Comparison of ENCODE assay signal across 3 fruit fly cellular contexts in genomic region chrX:3778135-3778951, dm6.
TF ChIP-seq lines count a peak whose summit lies in the region.

No protein-coding gene starts in this region.

TF ChIP-seq in whole organism, embryonic, 481 proteins besides CTCF, POLR2A, EP300 and RAD21 (continued from another document and continues in another):
- TF ChIP-seq pfk (GFP tag; optimal IDR thresholded peaks at IDR 0.05; lab: Kevin White, UChicago) = no peak
- TF ChIP-seq CG14050 (GFP tag; IDR thresholded peaks at IDR 0.05; lab: Robert Waterston, UW) = no peak
- TF ChIP-seq CG15269 (tag; optimal IDR thresholded peaks at IDR 0.05; lab: Kevin White, UChicago) = no peak
- TF ChIP-seq Dp (GFP tag; optimal IDR thresholded peaks at IDR 0.05; lab: Kevin White, UChicago) = no peak
- no peak for TF ChIP-seq Dad (GFP tag; optimal IDR thresholded peaks at IDR 0.05; lab: Kevin White, UChicago)
- TF ChIP-seq HLH3B (GFP tag; IDR thresholded peaks at IDR 0.05; lab: Robert Waterston, UW) = no peak
- no peak for TF ChIP-seq Myb (GFP tag; optimal IDR thresholded peaks at IDR 0.05; lab: Kevin White, UChicago)
- no peak for TF ChIP-seq Ets97D (GFP tag; optimal IDR thresholded peaks at IDR 0.05; lab: Kevin White, UChicago)
- peak; percentile 62 for TF ChIP-seq lbe (GFP tag; optimal IDR thresholded peaks at IDR 0.05; lab: Kevin White, UChicago)
- TF ChIP-seq CG2120 (GFP tag; optimal IDR thresholded peaks at IDR 0.05; lab: Kevin White, UChicago) = no peak
- peak; percentile 60 for TF ChIP-seq nerfin-1 (tag; optimal IDR thresholded peaks at IDR 0.05; lab: Kevin White, UChicago)
- no peak for TF ChIP-seq dm (GFP tag; optimal IDR thresholded peaks at IDR 0.05; lab: Kevin White, UChicago)
- no peak for TF ChIP-seq Sin3A (optimal IDR thresholded peaks at IDR 0.05; lab: Kevin White, UChicago)
- no peak for TF ChIP-seq Ravus (GFP tag; IDR thresholded peaks at IDR 0.05; lab: Robert Waterston, UW)
- TF ChIP-seq tup (GFP tag; optimal IDR thresholded peaks at IDR 0.05; lab: Kevin White, UChicago) = no peak
- no peak for TF ChIP-seq CG9437 (GFP tag; optimal IDR thresholded peaks at IDR 0.05; lab: Kevin White, UChicago)
- no peak for TF ChIP-seq CkIIα-i1 (GFP tag; IDR thresholded peaks at IDR 0.05; lab: Robert Waterston, UW)
- TF ChIP-seq Adf1 (GFP tag; IDR thresholded peaks at IDR 0.05; lab: Robert Waterston, UW) = peak; percentile 94
- peak; percentile 8 for TF ChIP-seq CG33557 (GFP tag; optimal IDR thresholded peaks at IDR 0.05; lab: Kevin White, UChicago)
- no peak for TF ChIP-seq croc (GFP tag; conservative IDR thresholded peaks at IDR 0.05; lab: Robert Waterston, UW)
- TF ChIP-seq Ptx1 (GFP tag; IDR thresholded peaks at IDR 0.05; lab: Robert Waterston, UW) = no peak
- no peak for TF ChIP-seq prd (optimal IDR thresholded peaks at IDR 0.05; lab: Kevin White, UChicago)
- no peak for TF ChIP-seq prd (GFP tag; IDR thresholded peaks at IDR 0.05; lab: Robert Waterston, UW)
- no peak for TF ChIP-seq CG17359 (tag; optimal IDR thresholded peaks at IDR 0.05; lab: Kevin White, UChicago)
- TF ChIP-seq lola (GFP tag; optimal IDR thresholded peaks at IDR 0.05; lab: Kevin White, UChicago) = no peak
- TF ChIP-seq Med (GFP tag; lab: Kevin White, UChicago) = peak; percentile 70
- TF ChIP-seq ftz-f1 (GFP tag; optimal IDR thresholded peaks at IDR 0.05; lab: Kevin White, UChicago) = peak; percentile 96
- no peak for TF ChIP-seq CG2129 (GFP tag; IDR thresholded peaks at IDR 0.05; lab: Robert Waterston, UW; ENCODE audit: partially characterized antibody)
- no peak for TF ChIP-seq Hey (tag; optimal IDR thresholded peaks at IDR 0.05; lab: Kevin White, UChicago)
- TF ChIP-seq sug (tag; optimal IDR thresholded peaks at IDR 0.05; lab: Kevin White, UChicago) = peak; percentile 43
- peak; percentile 27 for TF ChIP-seq psq (GFP tag; optimal IDR thresholded peaks at IDR 0.05; lab: Kevin White, UChicago)
- TF ChIP-seq pb (GFP tag; optimal IDR thresholded peaks at IDR 0.05; lab: Kevin White, UChicago) = no peak
- no peak for TF ChIP-seq Scr (GFP tag; IDR thresholded peaks at IDR 0.05; lab: Robert Waterston, UW; ENCODE audit: partially characterized antibody)
- no peak for TF ChIP-seq pan (optimal IDR thresholded peaks at IDR 0.05; lab: Kevin White, UChicago)
- no peak for TF ChIP-seq pan (GFP tag; optimal IDR thresholded peaks at IDR 0.05 in 1 of 2, IDR thresholded peaks at IDR 0.05 in 1 of 2)
- TF ChIP-seq peb (GFP tag; IDR thresholded peaks at IDR 0.05; lab: Robert Waterston, UW) = no peak
- TF ChIP-seq CG9609 (GFP tag; optimal IDR thresholded peaks at IDR 0.05; lab: Kevin White, UChicago) = no peak
- no peak for TF ChIP-seq Tbp (GFP tag; optimal IDR thresholded peaks at IDR 0.05; lab: Kevin White, UChicago)
- TF ChIP-seq mam (GFP tag; optimal IDR thresholded peaks at IDR 0.05; lab: Kevin White, UChicago) = no peak
- TF ChIP-seq Asciz (GFP tag; optimal IDR thresholded peaks at IDR 0.05; lab: Kevin White, UChicago) = no peak
- TF ChIP-seq CG14860 (GFP tag; IDR thresholded peaks at IDR 0.05; lab: Robert Waterston, UW; ENCODE audit: partially characterized antibody) = no peak
- no peak for TF ChIP-seq wek (GFP tag; optimal IDR thresholded peaks at IDR 0.05; lab: Kevin White, UChicago)
- peak; percentile 37 for TF ChIP-seq CG7745 (tag; optimal IDR thresholded peaks at IDR 0.05; lab: Kevin White, UChicago)
- no peak for TF ChIP-seq CG4404 (GFP tag; IDR thresholded peaks at IDR 0.05; lab: Robert Waterston, UW)
- no peak for TF ChIP-seq BtbVII (GFP tag; optimal IDR thresholded peaks at IDR 0.05; lab: Kevin White, UChicago)
- TF ChIP-seq CG30431 (GFP tag; optimal IDR thresholded peaks at IDR 0.05; lab: Kevin White, UChicago) = no peak
- TF ChIP-seq CG10979 (tag; optimal IDR thresholded peaks at IDR 0.05; lab: Kevin White, UChicago) = no peak

TF ChIP-seq in whole organism, prepupa, 60 proteins besides CTCF, POLR2A, EP300 and RAD21 (continued from another document):
- TF ChIP-seq Eip75B (GFP tag; optimal IDR thresholded peaks at IDR 0.05; lab: Kevin White, UChicago) = peak; percentile 55
- no peak for TF ChIP-seq Hr39 (GFP tag; optimal IDR thresholded peaks at IDR 0.05; lab: Kevin White, UChicago)
- peak; percentile 66 for TF ChIP-seq Ets96B (tag; optimal IDR thresholded peaks at IDR 0.05; lab: Kevin White, UChicago)
- TF ChIP-seq CG3919 (GFP tag; optimal IDR thresholded peaks at IDR 0.05; lab: Kevin White, UChicago) = peak; percentile 10
- TF ChIP-seq Ets21C (GFP tag; optimal IDR thresholded peaks at IDR 0.05; lab: Kevin White, UChicago) = no peak
- TF ChIP-seq topi (GFP tag; optimal IDR thresholded peaks at IDR 0.05; lab: Kevin White, UChicago) = no peak
- peak; percentile 38 for TF ChIP-seq CG11762 (GFP tag; optimal IDR thresholded peaks at IDR 0.05; lab: Kevin White, UChicago; ENCODE audit: insufficient read depth)
- no peak for TF ChIP-seq esn (GFP tag; optimal IDR thresholded peaks at IDR 0.05; lab: Kevin White, UChicago)
- TF ChIP-seq fkh (GFP tag; optimal IDR thresholded peaks at IDR 0.05; lab: Kevin White, UChicago) = peak; percentile 11
- TF ChIP-seq Met (GFP tag; optimal IDR thresholded peaks at IDR 0.05; lab: Kevin White, UChicago) = peak; percentile 6
- TF ChIP-seq CG10631 (GFP tag; optimal IDR thresholded peaks at IDR 0.05; lab: Kevin White, UChicago) = no peak
- TF ChIP-seq fd85E (GFP tag; optimal IDR thresholded peaks at IDR 0.05; lab: Kevin White, UChicago) = peak; percentile 31
- peak; percentile 85 for TF ChIP-seq CG6163 (GFP tag; IDR thresholded peaks at IDR 0.05; lab: Robert Waterston, UW)
- no peak for TF ChIP-seq Gug (GFP tag; IDR thresholded peaks at IDR 0.05; lab: Robert Waterston, UW)
- TF ChIP-seq ss (GFP tag; optimal IDR thresholded peaks at IDR 0.05; lab: Kevin White, UChicago) = peak; percentile 96 to 97
- TF ChIP-seq CG3032 (tag; optimal IDR thresholded peaks at IDR 0.05; lab: Kevin White, UChicago) = peak; percentile 72
- no peak for TF ChIP-seq Sox15 (GFP tag; optimal IDR thresholded peaks at IDR 0.05; lab: Kevin White, UChicago)
- peak; percentile 69 for TF ChIP-seq CG10669 (GFP tag; optimal IDR thresholded peaks at IDR 0.05; lab: Kevin White, UChicago)
- TF ChIP-seq dac (GFP tag; optimal IDR thresholded peaks at IDR 0.05; lab: Kevin White, UChicago) = peak; percentile 40
- no peak for TF ChIP-seq lz (GFP tag; optimal IDR thresholded peaks at IDR 0.05; lab: Kevin White, UChicago)
- TF ChIP-seq salr (GFP tag; optimal IDR thresholded peaks at IDR 0.05; lab: Kevin White, UChicago) = peak in 1 of 2 experiments; percentile 71
- TF ChIP-seq spab (GFP tag; optimal IDR thresholded peaks at IDR 0.05; lab: Kevin White, UChicago) = peak; percentile 82
- TF ChIP-seq Blimp-1 (GFP tag; optimal IDR thresholded peaks at IDR 0.05; lab: Kevin White, UChicago) = peak; percentile 96
- no peak for TF ChIP-seq CG7368 (GFP tag; optimal IDR thresholded peaks at IDR 0.05; lab: Kevin White, UChicago)
- TF ChIP-seq cyc (GFP tag; optimal IDR thresholded peaks at IDR 0.05; lab: Kevin White, UChicago) = no peak
- TF ChIP-seq pdm3 (GFP tag; optimal IDR thresholded peaks at IDR 0.05; lab: Kevin White, UChicago) = no peak
- TF ChIP-seq vri (GFP tag; optimal IDR thresholded peaks at IDR 0.05; lab: Kevin White, UChicago) = peak; percentile 83
- no peak for TF ChIP-seq OdsH (GFP tag; optimal IDR thresholded peaks at IDR 0.05; lab: Kevin White, UChicago)
- TF ChIP-seq CG16779 (tag; optimal IDR thresholded peaks at IDR 0.05; lab: Kevin White, UChicago) = peak; percentile 84
- TF ChIP-seq svp (GFP tag; lab: Kevin White, UChicago) = peak; percentile 95
- no peak for TF ChIP-seq Smox (GFP tag; optimal IDR thresholded peaks at IDR 0.05; lab: Kevin White, UChicago)
- peak; percentile 4 for TF ChIP-seq CG8632 (GFP tag; optimal IDR thresholded peaks at IDR 0.05; lab: Kevin White, UChicago)
- TF ChIP-seq CG31627 (GFP tag; optimal IDR thresholded peaks at IDR 0.05; lab: Kevin White, UChicago) = no peak
- peak; percentile 63 for TF ChIP-seq net (GFP tag; optimal IDR thresholded peaks at IDR 0.05; lab: Kevin White, UChicago)
- no peak for TF ChIP-seq achi (GFP tag; optimal IDR thresholded peaks at IDR 0.05; lab: Kevin White, UChicago)
- peak; percentile 88 for TF ChIP-seq CG1621 (tag; optimal IDR thresholded peaks at IDR 0.05; lab: Kevin White, UChicago)
- no peak for TF ChIP-seq CG32006 (GFP tag; optimal IDR thresholded peaks at IDR 0.05; lab: Kevin White, UChicago)
- no peak for TF ChIP-seq Sox14 (GFP tag; optimal IDR thresholded peaks at IDR 0.05; lab: Kevin White, UChicago)
- no peak; the same call in 1 of the 2 replicates for TF ChIP-seq CG11294 (GFP tag; IDR thresholded peaks at IDR 0.05; lab: Robert Waterston, UW)
- TF ChIP-seq CG6276 (GFP tag; optimal IDR thresholded peaks at IDR 0.05; lab: Kevin White, UChicago) = peak; percentile 63

TF ChIP-seq in whole organism, wandering third instar larva, 38 proteins besides CTCF, POLR2A, EP300 and RAD21 (continued from another document):
- TF ChIP-seq sv (GFP tag; optimal IDR thresholded peaks at IDR 0.05; lab: Kevin White, UChicago) (no peak), fru (GFP tag; optimal IDR thresholded peaks at IDR 0.05; lab: Kevin White, UChicago) (no peak), h (GFP tag; optimal IDR thresholded peaks at IDR 0.05; lab: Kevin White, UChicago) (peak; percentile 28), Abd-B (GFP tag; optimal IDR thresholded peaks at IDR 0.05; lab: Kevin White, UChicago) (no peak), Myc (optimal IDR thresholded peaks at IDR 0.05; lab: Kevin White, UChicago) (no peak), brk (GFP tag; optimal IDR thresholded peaks at IDR 0.05; lab: Kevin White, UChicago) (peak; percentile 36), woc (GFP tag; optimal IDR thresholded peaks at IDR 0.05; lab: Kevin White, UChicago) (peak; percentile 12), psq (GFP tag; optimal IDR thresholded peaks at IDR 0.05; lab: Kevin White, UChicago) (peak; percentile 55), usp (GFP tag; optimal IDR thresholded peaks at IDR 0.05; lab: Kevin White, UChicago) (no peak), foxo (GFP tag; optimal IDR thresholded peaks at IDR 0.05; lab: Kevin White, UChicago) (peak in 1 of 2 experiments; percentile 48), ey (GFP tag; optimal IDR thresholded peaks at IDR 0.05; lab: Kevin White, UChicago) (no peak), Dif (GFP tag; optimal IDR thresholded peaks at IDR 0.05; lab: Kevin White, UChicago; ENCODE audit: partially characterized antibody) (peak; percentile 37), Sp1 (GFP tag; optimal IDR thresholded peaks at IDR 0.05; lab: Kevin White, UChicago) (peak; percentile 76), dmrt93B (GFP tag; optimal IDR thresholded peaks at IDR 0.05; lab: Kevin White, UChicago) (no peak), sage (GFP tag; optimal IDR thresholded peaks at IDR 0.05; lab: Kevin White, UChicago) (peak; percentile 52)
TF ChIP-seq in whole organism, wandering third instar larva: peak in this region for 16.
